Worm (Caenorhabditis elegans): Measurements from ENCODE around the gene T09D3.3.

- TF ChIP-seq W03F9.2 (tag; optimal IDR thresholded peaks at IDR 0.05) (no peak), dao-5 (tag; optimal IDR thresholded peaks at IDR 0.05) (no peak), him-1 (tag; optimal IDR thresholded peaks at IDR 0.05) (no peak)
These were observed 14.8 kb downstream of the T09D3.3 start, which contains the start of gene srg-28 for ce11 chrV:5334588-5334987.
